Fruit fly (Drosophila melanogaster): ENCODE measurements around the gene dmGlut.

DNA sequence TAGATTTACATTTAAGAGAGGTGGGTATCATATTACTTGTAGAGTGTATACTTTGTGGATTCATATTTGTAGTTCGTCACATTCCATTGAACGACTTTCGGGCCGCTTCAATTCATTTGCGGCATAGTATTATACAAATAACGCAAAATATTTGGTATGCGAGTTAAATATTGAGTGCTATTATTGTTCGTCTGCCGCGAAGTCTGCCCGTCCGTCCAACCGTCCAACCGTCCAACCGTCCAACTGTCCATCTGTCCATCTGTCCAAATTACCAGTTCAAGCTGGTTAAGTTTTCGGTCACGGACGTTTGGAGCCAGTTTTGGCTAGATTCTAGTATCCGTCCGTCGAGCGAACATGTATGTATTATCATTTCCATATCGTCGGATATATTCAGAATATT is 3.1 kb upstream of the dmGlut start:
- TF ChIP-seq Lpt (GFP tag; optimal IDR thresholded peaks at IDR 0.05) (no peak), Ets21C (GFP tag; optimal IDR thresholded peaks at IDR 0.05) (no peak), Sox102F (GFP tag; optimal IDR thresholded peaks at IDR 0.05) (no peak), CG8319 (GFP tag; optimal IDR thresholded peaks at IDR 0.05) (no peak)
